Worm (Caenorhabditis elegans) whole organism, young adult: ENCODE measurements around the gene Y105C5A.10.
"Not testable (repeated sequence)": the region's sequence is repeated elsewhere in the genome, so short reads cannot be mapped to it uniquely, and the experiment has no call there.

Source experiments
- B0261.1 ChIP-seq: sonication (generic microtip); optimal IDR thresholded peaks from 2 replicates; lab custom pipeline; 2016; ENCODE audit warnings: mild to moderate bottlenecking, missing genetic modification characterization, moderate library complexity, missing compliant biosample characterization
- D2030.7 ChIP-seq: fragments of 200-800 bp; sonication (Bioruptor generic); IDR thresholded peaks from 2 replicates; pipeline ENCODE4 v1.3.6; 2022; ENCODE audit warnings: missing genetic modification reagents, missing genetic modification characterization, missing compliant biosample characterization
- F22D6.2 ChIP-seq: sonication (generic microtip); optimal IDR thresholded peaks from 2 replicates; lab custom pipeline; 2016; ENCODE audit warnings: mild to moderate bottlenecking, missing genetic modification characterization, missing compliant biosample characterization
- K11D2.4 ChIP-seq: fragments of 200-800 bp; sonication (Bioruptor generic); IDR thresholded peaks from 2 replicates; pipeline ENCODE4 v1.3.6; 2022; ENCODE audit warnings: missing genetic modification reagents, missing genetic modification characterization, missing compliant biosample characterization
- K12H6.12 ChIP-seq: fragments of 200-800 bp; sonication (Bioruptor generic); optimal IDR thresholded peaks from 2 replicates; lab custom pipeline; 2018; ENCODE audit warnings: mild to moderate bottlenecking, missing genetic modification characterization, missing compliant biosample characterization
- T07F8.4 ChIP-seq: sonication (generic microtip); optimal IDR thresholded peaks from 2 replicates; lab custom pipeline; 2016; ENCODE audit warnings: mild to moderate bottlenecking, missing genetic modification characterization, moderate library complexity, missing compliant biosample characterization
- Y56A3A.18 ChIP-seq: fragments of 200-800 bp; sonication (Bioruptor generic); IDR thresholded peaks from 2 replicates; pipeline ENCODE4 v1.3.6; 2022; ENCODE audit warnings: missing genetic modification reagents, missing genetic modification characterization, missing compliant biosample characterization
- Y79H2A.3 ChIP-seq: fragments of 200-800 bp; sonication (Bioruptor generic); conservative IDR thresholded peaks from 2 replicates; pipeline ENCODE4 v1.3.6; 2022; ENCODE audit warnings: missing genetic modification reagents, missing genetic modification characterization, missing compliant biosample characterization
- athp-1 ChIP-seq: sonication (generic microtip); optimal IDR thresholded peaks from 2 replicates; lab custom pipeline; 2017; ENCODE audit warnings: mild to moderate bottlenecking, missing genetic modification characterization, missing compliant biosample characterization
- attf-6 ChIP-seq: fragments of 200-800 bp; sonication (Bioruptor generic); IDR thresholded peaks from 2 replicates; pipeline ENCODE4 v1.3.6; 2022; ENCODE audit warnings: missing genetic modification reagents, missing genetic modification characterization, missing compliant biosample characterization
- bed-1 ChIP-seq: fragments of 200-800 bp; sonication (Bioruptor generic); IDR thresholded peaks from 2 replicates; pipeline ENCODE4 v1.3.6; 2022; ENCODE audit warnings: missing genetic modification reagents, missing genetic modification characterization, missing compliant biosample characterization
- ceh-100 ChIP-seq: fragments of 200-800 bp; sonication (Bioruptor generic); IDR thresholded peaks from 2 replicates; pipeline ENCODE4 v1.3.6; 2022; ENCODE audit warnings: missing genetic modification reagents, missing genetic modification characterization, missing compliant biosample characterization
- dpl-1 ChIP-seq: fragments of 150-350 bp; optimal IDR thresholded peaks from 2 replicates; lab custom pipeline; 2014; ENCODE audit warnings: missing biosample characterization, missing genetic modification reagents, missing genetic modification characterization
- efl-1 ChIP-seq: fragments of 150-350 bp; optimal IDR thresholded peaks from 2 replicates; lab custom pipeline; 2014; ENCODE audit warnings: missing biosample characterization, missing genetic modification reagents, missing genetic modification characterization
- egl-18 ChIP-seq: fragments of 200-800 bp; sonication (Bioruptor generic); IDR thresholded peaks from 2 replicates; pipeline ENCODE4 v1.3.6; 2022; ENCODE audit warnings: missing genetic modification reagents, missing genetic modification characterization, missing compliant biosample characterization
- egrh-3 ChIP-seq: fragments of 200-800 bp; sonication (Bioruptor generic); IDR thresholded peaks from 2 replicates; pipeline ENCODE4 v1.3.6; 2022; ENCODE audit warnings: missing genetic modification reagents, missing genetic modification characterization, missing compliant biosample characterization
- him-1 ChIP-seq: sonication (generic microtip); optimal IDR thresholded peaks from 2 replicates; lab custom pipeline; 2016; ENCODE audit warnings: missing genotype, missing genetic modification reagents, missing genetic modification characterization, missing compliant biosample characterization
- let-526 ChIP-seq: fragments of 200-800 bp; sonication (Bioruptor generic); IDR thresholded peaks from 2 replicates; pipeline ENCODE4 v1.3.6; 2022; ENCODE audit warnings: missing genetic modification reagents, missing genetic modification characterization, missing compliant biosample characterization
- let-607 ChIP-seq, 2 experiments: fragments of 200-800 bp in 1 of 2; sonication (Bioruptor generic) in 1 of 2; sonication (generic microtip) in 1 of 2; optimal IDR thresholded peaks; 2 replicates each; lab custom pipeline; 2016 to 2018; ENCODE audit warnings: mild to moderate bottlenecking in 2 of 2, missing compliant biosample characterization in 2 of 2, missing genetic modification characterization in 2 of 2, moderate library complexity in 2 of 2, missing genotype in 1 of 2
- lin-35 ChIP-seq, 3 experiments: fragments of 150-350 bp in 2 of 3; sonication (generic microtip) in 1 of 3; optimal IDR thresholded peaks; 2 replicates each; lab custom pipeline; 2014 to 2018; ENCODE audit warnings: missing biosample characterization in 3 of 3, missing genetic modification characterization in 3 of 3, missing genetic modification reagents in 3 of 3
- lin-40 ChIP-seq: sonication (generic microtip); optimal IDR thresholded peaks from 2 replicates; lab custom pipeline; 2016; ENCODE audit warnings: missing genetic modification characterization, mild to moderate bottlenecking, missing compliant biosample characterization, missing genotype, missing genetic modification reagents
- lin-54 ChIP-seq: fragments of 200-800 bp; sonication (Bioruptor generic); optimal IDR thresholded peaks from 2 replicates; lab custom pipeline; 2018; ENCODE audit warnings: mild to moderate bottlenecking, missing genetic modification characterization, missing compliant biosample characterization
- lir-1 ChIP-seq: fragments of 200-800 bp; sonication (Bioruptor generic); conservative IDR thresholded peaks from 2 replicates; pipeline ENCODE4 v1.3.6; 2022; ENCODE audit warnings: missing genetic modification reagents, missing genetic modification characterization, missing compliant biosample characterization
- madf-3 ChIP-seq: fragments of 200-800 bp; sonication (Bioruptor generic); IDR thresholded peaks from 2 replicates; pipeline ENCODE4 v1.3.6; 2022; ENCODE audit warnings: missing genetic modification reagents, missing genetic modification characterization, missing compliant biosample characterization
- madf-6 ChIP-seq: fragments of 200-800 bp; sonication (Bioruptor generic); IDR thresholded peaks from 2 replicates; pipeline ENCODE4 v1.3.6; 2022; ENCODE audit warnings: missing genetic modification reagents, missing genetic modification characterization, missing compliant biosample characterization
- mcd-1 ChIP-seq: fragments of 200-800 bp; sonication (Bioruptor generic); IDR thresholded peaks from 2 replicates; pipeline ENCODE4 v1.3.6; 2022; ENCODE audit warnings: missing genetic modification reagents, missing genetic modification characterization, missing compliant biosample characterization
- mxl-1 ChIP-seq: sonication (generic microtip); optimal IDR thresholded peaks from 2 replicates; lab custom pipeline; 2016; ENCODE audit warnings: missing genetic modification characterization, missing compliant biosample characterization
- nhr-90 ChIP-seq: sonication (generic microtip); optimal IDR thresholded peaks from 2 replicates; lab custom pipeline; 2016; ENCODE audit warnings: missing genotype, mild to moderate bottlenecking, missing genetic modification characterization, missing compliant biosample characterization
- rcor-1 ChIP-seq: fragments of 200-800 bp; sonication (Bioruptor generic); IDR thresholded peaks from 2 replicates; pipeline ENCODE4 v1.3.6; 2022; ENCODE audit warnings: missing genetic modification reagents, missing genetic modification characterization, missing compliant biosample characterization
- rpc-1 ChIP-seq, 2 experiments: fragments of 150-350 bp in 1 of 2; sonication (generic microtip) in 1 of 2; optimal IDR thresholded peaks; 2 replicates each; lab custom pipeline; 2014 to 2018; ENCODE audit warnings: missing biosample characterization in 1 of 2, missing genetic modification characterization in 1 of 2, missing genetic modification reagents in 1 of 2, missing genotype in 1 of 2
- snpc-1.1 ChIP-seq: sonication (generic microtip); optimal IDR thresholded peaks from 2 replicates; lab custom pipeline; 2017; ENCODE audit warnings: missing genetic modification characterization, mild to moderate bottlenecking, missing compliant biosample characterization, antibody characterized with exemption, moderate library complexity, missing genotype, missing genetic modification reagents; ENCODE audit not compliant: insufficient read depth
- snpc-3.4 ChIP-seq: sonication (generic microtip); optimal IDR thresholded peaks from 2 replicates; lab custom pipeline; 2017; ENCODE audit warnings: missing genetic modification characterization, mild to moderate bottlenecking, missing compliant biosample characterization, antibody characterized with exemption, moderate library complexity, missing genotype, missing genetic modification reagents
- sptf-2 ChIP-seq: fragments of 200-800 bp; sonication (Bioruptor generic); optimal IDR thresholded peaks from 2 replicates; lab custom pipeline; 2018; ENCODE audit warnings: mild to moderate bottlenecking, missing genetic modification characterization, missing compliant biosample characterization
- tbx-9 ChIP-seq: sonication (generic microtip); optimal IDR thresholded peaks from 2 replicates; lab custom pipeline; 2016; ENCODE audit warnings: borderline replicate concordance, missing genetic modification characterization, inconsistent platforms, missing compliant biosample characterization
- ztf-22 ChIP-seq: fragments of 200-800 bp; sonication (Bioruptor generic); optimal IDR thresholded peaks from 2 replicates; lab custom pipeline; 2018; ENCODE audit warnings: mild to moderate bottlenecking, missing genetic modification characterization, moderate library complexity, missing compliant biosample characterization
- ztf-28 ChIP-seq: fragments of 200-800 bp; sonication (Bioruptor generic); IDR thresholded peaks from 2 replicates; pipeline ENCODE4 v1.3.6; 2022; ENCODE audit warnings: missing genetic modification reagents, missing genetic modification characterization, missing compliant biosample characterization
- ztf-6 ChIP-seq: fragments of 200-800 bp; sonication (Bioruptor generic); IDR thresholded peaks from 2 replicates; pipeline ENCODE4 v1.3.6; 2022; ENCODE audit warnings: missing genetic modification reagents, missing genetic modification characterization, missing compliant biosample characterization

Y105C5A.10 gene

ce11 chrIV:15635462-15635861 lies at the start of gene Y105C5A.10:
Gene Y105C5A.10 (plus strand): TSS chrIV:15635762.
- not testable (repeated sequence) for TF ChIP-seq F22D6.2 (tag; lab: Kevin White, UChicago); ceh-100 (GFP tag; lab: Robert Waterston, UW); K12H6.12

- TF ChIP-seq sptf-2 = no peak
- TF ChIP-seq lin-40 (tag; lab: Kevin White, UChicago) = no peak
- TF ChIP-seq lin-54 = no peak
- TF ChIP-seq ztf-22 (GFP tag; lab: Kevin White, UChicago) = no peak
- no peak for TF ChIP-seq ztf-28
- no peak for TF ChIP-seq Y56A3A.18
- TF ChIP-seq ztf-6 (GFP tag; lab: Robert Waterston, UW) = no peak
- TF ChIP-seq F22D6.2 (tag; lab: Kevin White, UChicago) = no peak
Measured at ce11 chrIV:15588879-15589278, 46.7 kb upstream of the Y105C5A.10 start.

- TF ChIP-seq K11D2.4, madf-3, Y79H2A.3 (GFP tag; lab: Robert Waterston, UW): not testable (repeated sequence)
Measured at ce11 chrIV:15590397-15590796, 45.2 kb upstream of the Y105C5A.10 start, which contains the start of gene abu-5. Gene abu-5 (plus strand): TSS chrIV:15590697.

ce11 chrIV:15591975-15592374 lies 43.6 kb upstream of the Y105C5A.10 start:
- TF ChIP-seq lir-1 = no peak

- TF ChIP-seq bed-1 = no peak
- no peak for TF ChIP-seq sptf-2
- no peak for TF ChIP-seq nhr-90
- TF ChIP-seq egl-18 = no peak
- no peak for TF ChIP-seq dpl-1 (GFP tag; lab: Kevin White, UChicago)
- no peak for TF ChIP-seq athp-1
- TF ChIP-seq tbx-9 (tag; lab: Kevin White, UChicago) = no peak
- TF ChIP-seq T07F8.4 = no peak
- TF ChIP-seq efl-1 (GFP tag; lab: Kevin White, UChicago) = no peak
- no peak for TF ChIP-seq mxl-1 (tag; lab: Kevin White, UChicago)
- TF ChIP-seq, all 124 proteins: peak for 0
Measured at ce11 chrIV:15593078-15593477, 42.5 kb upstream of the Y105C5A.10 start.

- not testable (repeated sequence) for TF ChIP-seq efl-1 (GFP tag; lab: Kevin White, UChicago); egrh-3 (GFP tag; lab: Robert Waterston, UW); lin-35 (GFP tag; optimal IDR thresholded peaks at IDR 0.05; lab: Kevin White, UChicago)
Measured at ce11 chrIV:15594935-15595620, 40.5 kb upstream of the Y105C5A.10 start, which contains the start of the genes pqn-78 and pqn-79. Gene pqn-78 (minus strand): TSS chrIV:15595035. Gene pqn-79 (plus strand): TSS chrIV:15595570.

ce11 chrIV:15604194-15604593 lies 31.4 kb upstream of the Y105C5A.10 start:
- TF ChIP-seq let-526 = no peak
- 0 out of 2 replicates have a peak, but pooled peaks have one; percentile 40 for TF ChIP-seq madf-6 (GFP tag; lab: Robert Waterston, UW)
- TF ChIP-seq rcor-1 (GFP tag; lab: Robert Waterston, UW) = peak; percentile 45; the same call in 1 of the 2 replicates
- TF ChIP-seq snpc-1.1 (tag; lab: Kevin White, UChicago) = peak; percentile 93
- TF ChIP-seq D2030.7 (GFP tag; lab: Robert Waterston, UW) = peak; percentile 48
- peak; percentile 72 for TF ChIP-seq B0261.1 (tag; lab: Kevin White, UChicago)
- peak; percentile 84 for TF ChIP-seq snpc-3.4 (tag; lab: Kevin White, UChicago)
- TF ChIP-seq let-607 (tag; optimal IDR thresholded peaks at IDR 0.05; lab: Kevin White, UChicago) = peak in 1 of 2 experiments; percentile 18
- no peak for TF ChIP-seq mcd-1 (GFP tag; lab: Robert Waterston, UW)
- TF ChIP-seq him-1 (tag; lab: Kevin White, UChicago) = peak; percentile 77
- TF ChIP-seq rpc-1 (optimal IDR thresholded peaks at IDR 0.05; lab: Kevin White, UChicago) = peak; percentile 64
- TF ChIP-seq rpc-1 (tag; optimal IDR thresholded peaks at IDR 0.05; lab: Kevin White, UChicago) = peak; percentile 69
- TF ChIP-seq attf-6 (GFP tag; lab: Robert Waterston, UW) = peak; percentile 98
